Fruit fly (Drosophila melanogaster): ENCODE results near the gene tilB.
A peak's percentile ranks its signal among the peaks of the same experiment; 100 is the strongest.

tilB gene

dm6 chrX:22443954-22444910, 5.3 kb upstream of the tilB start, which contains the start of gene CG14621:
TSS of gene CG14621 (plus strand) at chrX:22444227.
- no peak for TF ChIP-seq zf30C (GFP tag; optimal IDR thresholded peaks at IDR 0.05)
- TF ChIP-seq CG12659 (GFP tag; optimal IDR thresholded peaks at IDR 0.05): peak; percentile 16
- no peak for TF ChIP-seq kni (GFP tag; optimal IDR thresholded peaks at IDR 0.05)
- peak; percentile 38 for TF ChIP-seq E2f2 (GFP tag; IDR thresholded peaks at IDR 0.05)
- TF ChIP-seq repo (GFP tag; optimal IDR thresholded peaks at IDR 0.05): no peak
- TF ChIP-seq Opbp (GFP tag; IDR thresholded peaks at IDR 0.05; ENCODE audit: partially characterized antibody): no peak
- no peak for TF ChIP-seq pita (GFP tag; optimal IDR thresholded peaks at IDR 0.05)
- TF ChIP-seq Oli (tag; optimal IDR thresholded peaks at IDR 0.05): no peak
- no peak for TF ChIP-seq bowl (GFP tag; IDR thresholded peaks at IDR 0.05)
- no peak for TF ChIP-seq pho (GFP tag; optimal IDR thresholded peaks at IDR 0.05)
- TF ChIP-seq gcm2 (GFP tag; optimal IDR thresholded peaks at IDR 0.05): no peak
- TF ChIP-seq ERR (GFP tag; optimal IDR thresholded peaks at IDR 0.05): no peak
- TF ChIP-seq CG3065 (GFP tag; optimal IDR thresholded peaks at IDR 0.05): no peak
- no peak for TF ChIP-seq pan (optimal IDR thresholded peaks at IDR 0.05)
- TF ChIP-seq pan (GFP tag; optimal IDR thresholded peaks at IDR 0.05 in 1 of 2, IDR thresholded peaks at IDR 0.05 in 1 of 2): peak in 1 of 2 experiments; percentile 42
- TF ChIP-seq CG11456 (GFP tag; IDR thresholded peaks at IDR 0.05): no peak
- no peak for TF ChIP-seq pum (GFP tag; optimal IDR thresholded peaks at IDR 0.05)
- TF ChIP-seq Lhr (GFP tag; optimal IDR thresholded peaks at IDR 0.05): peak; percentile 19
- TF ChIP-seq CG6854 (GFP tag; optimal IDR thresholded peaks at IDR 0.05): no peak
- no peak for TF ChIP-seq schlank (tag; optimal IDR thresholded peaks at IDR 0.05)
- no peak for TF ChIP-seq trem (tag; optimal IDR thresholded peaks at IDR 0.05)
- peak; percentile 57 for TF ChIP-seq gfzf (GFP tag; optimal IDR thresholded peaks at IDR 0.05)
- peak; percentile 42 for TF ChIP-seq slbo (GFP tag; IDR thresholded peaks at IDR 0.05)
- peak; percentile 8 for TF ChIP-seq CG9727 (GFP tag; optimal IDR thresholded peaks at IDR 0.05)
- no peak for TF ChIP-seq CG9817 (tag; optimal IDR thresholded peaks at IDR 0.05)
- no peak for TF ChIP-seq CG34422 (GFP tag; IDR thresholded peaks at IDR 0.05)
- peak; percentile 29 for TF ChIP-seq pzg (GFP tag; optimal IDR thresholded peaks at IDR 0.05)
- peak; percentile 50 for TF ChIP-seq CG10267 (tag; optimal IDR thresholded peaks at IDR 0.05)
- no peak for TF ChIP-seq CkIIα-i1 (GFP tag; IDR thresholded peaks at IDR 0.05)
- TF ChIP-seq CG4282 (GFP tag; optimal IDR thresholded peaks at IDR 0.05): no peak
- TF ChIP-seq CG2116 (GFP tag; optimal IDR thresholded peaks at IDR 0.05): peak; percentile 42
- TF ChIP-seq pfk (GFP tag; optimal IDR thresholded peaks at IDR 0.05): peak; percentile 9
- no peak for TF ChIP-seq Side (GFP tag; optimal IDR thresholded peaks at IDR 0.05)
- no peak for TF ChIP-seq mam (GFP tag; optimal IDR thresholded peaks at IDR 0.05)
- no peak for TF ChIP-seq Dfd (GFP tag; optimal IDR thresholded peaks at IDR 0.05)
- TF ChIP-seq Sox102F (GFP tag; optimal IDR thresholded peaks at IDR 0.05): no peak
- no peak for TF ChIP-seq CG18619 (GFP tag; optimal IDR thresholded peaks at IDR 0.05)
- no peak for TF ChIP-seq CG10654 (GFP tag; optimal IDR thresholded peaks at IDR 0.05)
- no peak for TF ChIP-seq CG17385 (GFP tag; optimal IDR thresholded peaks at IDR 0.05)
- TF ChIP-seq prd (optimal IDR thresholded peaks at IDR 0.05): no peak
- no peak for TF ChIP-seq prd (GFP tag; IDR thresholded peaks at IDR 0.05)
- TF ChIP-seq CG3407 (GFP tag; optimal IDR thresholded peaks at IDR 0.05): no peak
- TF ChIP-seq CG7786 (GFP tag; optimal IDR thresholded peaks at IDR 0.05): no peak
- TF ChIP-seq jigr1 (GFP tag; IDR thresholded peaks at IDR 0.05): no peak
- TF ChIP-seq chif (GFP tag; optimal IDR thresholded peaks at IDR 0.05): no peak
- TF ChIP-seq kah (GFP tag; optimal IDR thresholded peaks at IDR 0.05): no peak
- TF ChIP-seq gcm (GFP tag; optimal IDR thresholded peaks at IDR 0.05): no peak
- TF ChIP-seq exex (tag; optimal IDR thresholded peaks at IDR 0.05): no peak
- no peak for TF ChIP-seq fu2 (GFP tag; optimal IDR thresholded peaks at IDR 0.05)
- TF ChIP-seq CoRest (tag; optimal IDR thresholded peaks at IDR 0.05): peak; percentile 12
